Worm (Caenorhabditis elegans) whole organism, mixed stage, embryonic: Measurements from ENCODE around the gene ifet-1.

ENCODE experiments used
- M03D4.4 ChIP-seq: sonication (generic microtip); optimal IDR thresholded peaks from 2 replicates; lab custom pipeline; 2017; ENCODE audit warnings: mild to moderate bottlenecking, missing genetic modification characterization, missing compliant biosample characterization
- ces-1 ChIP-seq: fragments of 150-350 bp; optimal IDR thresholded peaks from 2 replicates; lab custom pipeline; 2014; ENCODE audit warnings: missing biosample characterization, missing genetic modification reagents, missing genetic modification characterization
- elt-1 ChIP-seq: sonication (generic microtip); optimal IDR thresholded peaks from 2 replicates; lab custom pipeline; 2017; ENCODE audit warnings: missing genetic modification characterization, mild to moderate bottlenecking, missing compliant biosample characterization, antibody characterized with exemption, moderate library complexity, borderline replicate concordance; ENCODE audit not compliant: insufficient read depth
- elt-3 ChIP-seq: fragments of 150-350 bp; optimal IDR thresholded peaks from 2 replicates; lab custom pipeline; 2014; ENCODE audit warnings: missing biosample characterization, missing genetic modification characterization
- nhr-12 ChIP-seq: fragments of 150-350 bp; optimal IDR thresholded peaks from 2 replicates; lab custom pipeline; 2014; ENCODE audit warnings: missing biosample characterization, missing genetic modification characterization
- nhr-2 ChIP-seq: fragments of 150-350 bp; optimal IDR thresholded peaks from 2 replicates; lab custom pipeline; 2014; ENCODE audit warnings: missing biosample characterization, missing genetic modification characterization
- nhr-237 ChIP-seq: fragments of 150-350 bp; optimal IDR thresholded peaks from 2 replicates; lab custom pipeline; 2014; ENCODE audit warnings: missing biosample characterization, missing genetic modification characterization
- snpc-4 ChIP-seq: fragments of 150-350 bp; optimal IDR thresholded peaks from 2 replicates; lab custom pipeline; 2014; ENCODE audit warnings: missing biosample characterization, missing genetic modification characterization
- tbx-8 ChIP-seq: fragments of 200-800 bp; sonication (Bioruptor generic); optimal IDR thresholded peaks from 2 replicates; lab custom pipeline; 2018; ENCODE audit warnings: mild to moderate bottlenecking, missing genetic modification characterization, moderate library complexity, missing compliant biosample characterization
- unc-62 ChIP-seq: fragments of 150-350 bp; optimal IDR thresholded peaks from 2 replicates; lab custom pipeline; 2014; ENCODE audit warnings: missing biosample characterization, missing genetic modification reagents, missing genetic modification characterization
- ztf-11 ChIP-seq: fragments of 150-350 bp; optimal IDR thresholded peaks from 2 replicates; lab custom pipeline; 2014; ENCODE audit warnings: missing biosample characterization, missing genetic modification characterization

- TF ChIP-seq elt-1 (tag; lab: Kevin White, UChicago), result no peak
- peak; percentile 82 for TF ChIP-seq tbx-8 (GFP tag; lab: Kevin White, UChicago)
- TF ChIP-seq elt-3 (tag; lab: Kevin White, UChicago), result no peak
- TF ChIP-seq nhr-2, result peak; percentile 20
- TF ChIP-seq snpc-4 (tag; lab: Kevin White, UChicago), result no peak
- TF ChIP-seq M03D4.4, result peak; percentile 94
- peak; percentile 54 for TF ChIP-seq nhr-12 (tag; lab: Kevin White, UChicago)
- TF ChIP-seq ztf-11 (tag; lab: Kevin White, UChicago), result peak; percentile 16
- peak; percentile 10 for TF ChIP-seq unc-62 (GFP tag; lab: Kevin White, UChicago)
- TF ChIP-seq nhr-237 (tag; lab: Kevin White, UChicago), result no peak
- peak; percentile 17 for TF ChIP-seq ces-1
Measured at ce11 chrIII:4470793-4471192, 4.2 kb downstream of the ifet-1 start.
